Worm (Caenorhabditis elegans): ENCODE measurements around the gene F21C10.3.

Gene F21C10.3

DNA sequence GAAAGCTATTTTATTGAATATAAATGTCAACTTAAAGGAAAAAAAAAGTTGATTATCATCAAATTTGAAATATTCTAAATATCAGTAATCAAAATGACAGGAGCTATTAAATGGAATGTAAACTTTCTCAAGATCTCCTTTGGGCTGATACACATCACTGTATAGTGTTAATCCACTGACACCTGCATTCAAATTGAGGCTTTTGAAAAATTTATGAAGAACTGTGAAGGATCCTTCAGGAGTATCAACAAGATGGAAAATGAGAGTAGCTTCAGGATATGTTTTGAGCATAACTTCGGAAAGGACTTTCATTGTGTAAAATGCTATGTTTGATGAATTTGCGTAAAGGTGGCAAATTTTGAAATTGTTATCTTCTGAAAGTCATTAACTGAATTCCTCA lies 30.7 kb upstream of the F21C10.3 start (continued):
- TF ChIP-seq lir-3 (tag; optimal IDR thresholded peaks at IDR 0.05; ENCODE audit: poor library complexity) (peak; percentile 44), swsn-7 (tag; optimal IDR thresholded peaks at IDR 0.05) (no peak), ztf-4 (tag; optimal IDR thresholded peaks at IDR 0.05) (no peak)

DNA sequence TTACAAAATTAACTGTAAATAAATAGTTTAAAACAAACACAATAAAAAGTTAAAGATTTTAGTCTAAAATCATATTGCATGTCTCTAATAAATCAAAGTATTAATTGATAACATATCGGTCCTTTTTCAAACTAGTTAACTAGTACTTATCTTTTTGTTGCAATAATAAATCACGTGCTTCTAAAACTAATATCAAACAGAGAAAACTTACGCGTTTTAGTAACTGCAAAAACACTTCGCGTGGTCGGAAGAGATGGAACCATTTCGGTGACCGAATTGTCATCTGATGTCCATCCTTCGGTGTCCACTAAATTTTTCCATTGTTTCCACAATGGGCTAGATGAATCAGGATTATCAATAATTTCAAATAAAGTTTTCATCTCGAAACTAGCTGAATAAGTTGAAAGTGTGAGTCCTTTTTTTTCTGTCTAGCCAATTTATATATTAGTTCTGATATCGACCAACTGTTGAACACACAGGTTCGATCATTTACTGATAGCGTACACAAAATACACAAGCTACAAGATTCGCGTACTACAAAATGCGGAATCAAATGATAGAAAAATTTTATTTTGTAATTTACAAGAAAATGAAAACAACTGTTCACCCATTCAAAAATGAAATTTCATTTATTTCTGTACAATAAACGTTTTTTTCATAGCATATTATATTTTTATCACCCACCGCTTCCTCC lies 29.4 kb upstream of the F21C10.3 start, which contains the start of gene F21C10.9:
Gene F21C10.9, minus strand, starts transcription at position 417 of the 694 bp plus-strand sequence.
- no peak for TF ChIP-seq lin-13 (GFP tag; optimal IDR thresholded peaks at IDR 0.05)
- peak; percentile 57 for TF ChIP-seq nhr-20 (tag; optimal IDR thresholded peaks at IDR 0.05)
- TF ChIP-seq egl-13 (tag; optimal IDR thresholded peaks at IDR 0.05) = no peak
- peak; percentile 58 for TF ChIP-seq nhr-19 (GFP tag; conservative IDR thresholded peaks at IDR 0.05)
- peak; percentile 7 for TF ChIP-seq snu-23 (GFP tag; optimal IDR thresholded peaks at IDR 0.05)
- peak in 1 of 2 experiments; percentile 50 for TF ChIP-seq lin-35 (GFP tag; optimal IDR thresholded peaks at IDR 0.05)
- TF ChIP-seq nhr-71 (tag; optimal IDR thresholded peaks at IDR 0.05) = peak; percentile 50
- no peak for TF ChIP-seq pqm-1 (tag; optimal IDR thresholded peaks at IDR 0.05)
- peak in 1 of 2 experiments; percentile 16 for TF ChIP-seq mdl-1 (tag; optimal IDR thresholded peaks at IDR 0.05)
- no peak for TF ChIP-seq ama-1 (optimal IDR thresholded peaks at IDR 0.05)
- TF ChIP-seq grh-1 (GFP tag; IDR thresholded peaks at IDR 0.05) = peak; percentile 31; the same call in 1 of the 2 replicates
- peak in 1 of 6 experiments; percentile 8 for TF ChIP-seq elt-3 (tag; optimal IDR thresholded peaks at IDR 0.05)
- TF ChIP-seq elt-2 (tag; optimal IDR thresholded peaks at IDR 0.05) = peak; percentile 5
- TF ChIP-seq unc-62 (GFP tag; optimal IDR thresholded peaks at IDR 0.05) = no peak
- TF ChIP-seq F16B12.6 (tag; optimal IDR thresholded peaks at IDR 0.05) = no peak
- peak; percentile 80 for TF ChIP-seq nhr-85 (tag)
- no peak for TF ChIP-seq lin-15B (tag; optimal IDR thresholded peaks at IDR 0.05)
- no peak for TF ChIP-seq ces-1 (GFP tag; optimal IDR thresholded peaks at IDR 0.05)
- TF ChIP-seq efl-1 (optimal IDR thresholded peaks at IDR 0.05) = no peak
- TF ChIP-seq efl-1 (GFP tag; optimal IDR thresholded peaks at IDR 0.05 in 1 of 2) = peak in 1 of 2 experiments; percentile 53
- peak; percentile 23 for TF ChIP-seq nhr-90 (tag; optimal IDR thresholded peaks at IDR 0.05; ENCODE audit: poor library complexity)
- TF ChIP-seq lin-14 (GFP tag; optimal IDR thresholded peaks at IDR 0.05) = peak; percentile 2
- TF ChIP-seq nhr-77 (tag; optimal IDR thresholded peaks at IDR 0.05) = no peak
- peak; percentile 4 for TF ChIP-seq blmp-1 (tag; optimal IDR thresholded peaks at IDR 0.05)

DNA sequence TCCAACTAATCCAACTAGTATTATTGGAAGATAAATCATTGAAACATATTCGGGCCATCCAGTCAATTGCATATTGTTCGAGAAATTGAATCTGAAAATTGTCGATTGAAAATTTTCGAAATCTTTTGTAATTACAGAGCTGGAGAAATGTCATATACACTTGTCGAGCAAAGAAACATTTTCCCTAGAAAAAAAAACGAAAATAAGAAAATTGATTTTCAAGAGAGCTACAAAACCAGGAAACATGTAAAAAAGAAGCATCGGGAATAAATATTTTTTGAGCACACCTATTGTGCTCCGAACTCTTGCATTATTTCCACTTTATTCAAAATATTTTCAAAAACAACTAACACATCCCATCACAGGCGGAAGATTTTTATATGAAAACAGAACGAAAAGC lies 26.8 kb upstream of the F21C10.3 start, which contains the start of gene frpr-6:
Gene frpr-6, minus strand, starts transcription at position 101 of the 400 bp plus-strand sequence.
- TF ChIP-seq fkh-4 (tag; optimal IDR thresholded peaks at IDR 0.05; ENCODE audit: borderline replicate concordance) = no peak
- no peak for TF ChIP-seq mep-1 (tag; optimal IDR thresholded peaks at IDR 0.05)
- no peak for TF ChIP-seq xbp-1 (tag; optimal IDR thresholded peaks at IDR 0.05)
- TF ChIP-seq ceh-90 (tag; optimal IDR thresholded peaks at IDR 0.05) = no peak
- TF ChIP-seq snu-23 (GFP tag; optimal IDR thresholded peaks at IDR 0.05) = no peak
- no peak for TF ChIP-seq nhr-11 (tag; optimal IDR thresholded peaks at IDR 0.05)
- TF ChIP-seq fkh-8 (tag; optimal IDR thresholded peaks at IDR 0.05) = no peak
- no peak for TF ChIP-seq hlh-17 (GFP tag; optimal IDR thresholded peaks at IDR 0.05; ENCODE audit: borderline replicate concordance)
- TF ChIP-seq C34B4.2 (tag; optimal IDR thresholded peaks at IDR 0.05) = no peak
- no peak for TF ChIP-seq pag-3 (tag; optimal IDR thresholded peaks at IDR 0.05; ENCODE audit: borderline replicate concordance, insufficient read depth)
- TF ChIP-seq C04F5.9 (tag; optimal IDR thresholded peaks at IDR 0.05) = no peak
- no peak for TF ChIP-seq nhr-90 (tag; optimal IDR thresholded peaks at IDR 0.05; ENCODE audit: poor library complexity)
- TF ChIP-seq F16B12.6 (tag; optimal IDR thresholded peaks at IDR 0.05) = no peak
- no peak for TF ChIP-seq nhr-47 (tag; optimal IDR thresholded peaks at IDR 0.05)
- TF ChIP-seq nhr-71 (tag; optimal IDR thresholded peaks at IDR 0.05) = no peak

Data from whole organism, L1 larva.